Fruit fly (Drosophila melanogaster) whole organism, embryonic: ENCODE measurements around the gene CG16904.

ENCODE experiments used
- Asciz ChIP-seq: fragments of 200-800 bp; sonication (Bioruptor generic); optimal IDR thresholded peaks from 2 replicates; lab custom pipeline; 2017; ENCODE audit warnings: missing biosample characterization, mild to moderate bottlenecking, missing genetic modification characterization, missing genetic modification reagents
- Atf-2 ChIP-seq: fragments of 200-800 bp; sonication (Bioruptor generic); optimal IDR thresholded peaks from 2 replicates; lab custom pipeline; 2016; ENCODE audit warnings: missing biosample characterization, missing genetic modification characterization
- CG10267 ChIP-seq: fragments of 200-800 bp; sonication (Bioruptor generic); optimal IDR thresholded peaks from 2 replicates; lab custom pipeline; 2018; ENCODE audit warnings: missing biosample characterization, mild to moderate bottlenecking, missing genetic modification characterization, moderate library complexity
- CG10321 ChIP-seq: fragments of 200-800 bp; sonication (Bioruptor generic); IDR thresholded peaks from 2 replicates; pipeline ENCODE4 v1.3.6; 2022; ENCODE audit warnings: missing biosample characterization, missing genetic modification characterization
- CG11247 ChIP-seq: fragments of 200-800 bp; sonication (Bioruptor generic); IDR thresholded peaks from 2 replicates; pipeline ENCODE4 v1.3.6; 2022; ENCODE audit warnings: missing biosample characterization, missing genetic modification characterization
- CG12104 ChIP-seq: fragments of 200-800 bp; sonication (Bioruptor generic); optimal IDR thresholded peaks from 3 replicates; lab custom pipeline; 2016; ENCODE audit warnings: missing biosample characterization, missing genetic modification characterization
- CG14860 ChIP-seq: fragments of 200-800 bp; sonication (Bioruptor generic); IDR thresholded peaks from 3 replicates; pipeline ENCODE4 v1.3.6; 2022; ENCODE audit warnings: missing biosample characterization, missing genetic modification characterization; ENCODE audit not compliant: partially characterized antibody
- CG16815 ChIP-seq: fragments of 200-800 bp; sonication (Bioruptor generic); optimal IDR thresholded peaks from 3 replicates; lab custom pipeline; 2017; ENCODE audit warnings: missing biosample characterization, mild to moderate bottlenecking, missing genetic modification characterization
- CG2116 ChIP-seq: fragments of 200-800 bp; sonication (Bioruptor generic); optimal IDR thresholded peaks from 3 replicates; lab custom pipeline; 2018; ENCODE audit warnings: missing biosample characterization, mild to moderate bottlenecking, missing genetic modification characterization
- CG2712 ChIP-seq: fragments of 200-800 bp; optimal IDR thresholded peaks from 3 replicates; lab custom pipeline; 2019; ENCODE audit warnings: missing biosample characterization, mild to moderate bottlenecking, missing genetic modification characterization, moderate library complexity
- CG32772 ChIP-seq: fragments of 200-800 bp; sonication (Bioruptor generic); IDR thresholded peaks from 2 replicates; pipeline ENCODE4 v1.3.6; 2022; ENCODE audit warnings: missing biosample characterization, missing genetic modification characterization
- CG43689 ChIP-seq: fragments of 200-800 bp; sonication (Bioruptor generic); IDR thresholded peaks from 2 replicates; pipeline ENCODE4 v1.3.6; 2022; ENCODE audit warnings: missing biosample characterization, missing genetic modification characterization
- CG5180 ChIP-seq: fragments of 200-800 bp; sonication (Bioruptor generic); optimal IDR thresholded peaks from 3 replicates; lab custom pipeline; 2017; ENCODE audit warnings: missing biosample characterization, missing genetic modification characterization, mild to moderate bottlenecking, moderate library complexity, missing genetic modification reagents
- CG6254 ChIP-seq: fragments of 200-800 bp; sonication (Bioruptor generic); optimal IDR thresholded peaks from 3 replicates; lab custom pipeline; 2017; ENCODE audit warnings: mild to moderate bottlenecking, missing biosample characterization, missing genetic modification reagents, missing genetic modification characterization
- CG6765 ChIP-seq: fragments of 200-800 bp; sonication (Bioruptor generic); optimal IDR thresholded peaks from 3 replicates; lab custom pipeline; 2017; ENCODE audit warnings: missing biosample characterization, mild to moderate bottlenecking, missing genetic modification characterization
- CG6854 ChIP-seq: fragments of 200-800 bp; sonication (Bioruptor generic); optimal IDR thresholded peaks from 3 replicates; lab custom pipeline; 2017; ENCODE audit warnings: missing biosample characterization, mild to moderate bottlenecking, missing genetic modification characterization
- CG9609 ChIP-seq: fragments of 200-800 bp; sonication (Bioruptor generic); optimal IDR thresholded peaks from 3 replicates; lab custom pipeline; 2016; ENCODE audit warnings: missing biosample characterization, missing genetic modification characterization
- CG9797 ChIP-seq: fragments of 200-800 bp; sonication (Bioruptor generic); optimal IDR thresholded peaks from 3 replicates; lab custom pipeline; 2018; ENCODE audit warnings: missing biosample characterization, mild to moderate bottlenecking, missing genetic modification characterization
- Camta ChIP-seq: fragments of 200-800 bp; sonication (Bioruptor generic); optimal IDR thresholded peaks from 2 replicates; lab custom pipeline; 2016; ENCODE audit warnings: missing biosample characterization, missing genetic modification characterization
- D ChIP-seq, 2 experiments: fragments of 200-800 bp in 1 of 2; fragments of >200 bp in 1 of 2; sonication (Bioruptor generic) in 1 of 2; optimal IDR thresholded peaks; 2 replicates in 1 of 2; 3 replicates in 1 of 2; lab custom pipeline; 2017; ENCODE audit warnings: mild to moderate bottlenecking in 1 of 2, missing biosample characterization in 1 of 2, missing genetic modification characterization in 1 of 2, missing genetic modification reagents in 1 of 2
- Deaf1 ChIP-seq: fragments of 200-800 bp; optimal IDR thresholded peaks from 3 replicates; lab custom pipeline; 2019; ENCODE audit warnings: missing biosample characterization, mild to moderate bottlenecking, missing genetic modification characterization, moderate library complexity
- Elba2 ChIP-seq: fragments of 200-800 bp; sonication (Bioruptor generic); optimal IDR thresholded peaks from 3 replicates; lab custom pipeline; 2016; ENCODE audit warnings: missing biosample characterization, missing genetic modification characterization
- H2.0 ChIP-seq: fragments of 200-800 bp; sonication (Bioruptor generic); IDR thresholded peaks from 2 replicates; pipeline ENCODE4 v1.3.6; 2022; ENCODE audit warnings: missing biosample characterization, missing genetic modification characterization
- HLH54F ChIP-seq: fragments of 200-800 bp; sonication (Bioruptor generic); optimal IDR thresholded peaks from 3 replicates; lab custom pipeline; 2016; ENCODE audit warnings: missing biosample characterization, missing genetic modification characterization
- Jarid2 ChIP-seq: fragments of 200-800 bp; sonication (Bioruptor generic); optimal IDR thresholded peaks from 3 replicates; lab custom pipeline; 2017; ENCODE audit warnings: mild to moderate bottlenecking, missing biosample characterization, missing genetic modification reagents, missing genetic modification characterization
- Kr ChIP-seq: fragments of 200-800 bp; sonication (Bioruptor generic); optimal IDR thresholded peaks from 2 replicates; lab custom pipeline; 2017; ENCODE audit warnings: missing biosample characterization, mild to moderate bottlenecking, missing genetic modification characterization
- MESR4 ChIP-seq: fragments of 200-800 bp; sonication (Bioruptor generic); optimal IDR thresholded peaks from 2 replicates; lab custom pipeline; 2018; ENCODE audit warnings: missing biosample characterization, mild to moderate bottlenecking, missing genetic modification characterization, moderate library complexity
- Mes4 ChIP-seq: fragments of 200-800 bp; sonication (Bioruptor generic); optimal IDR thresholded peaks from 2 replicates; lab custom pipeline; 2016; ENCODE audit warnings: missing biosample characterization, missing genetic modification characterization
- Sin3A ChIP-seq: fragments of >200 bp; optimal IDR thresholded peaks from 2 replicates; lab custom pipeline; 2018
- Sox100B ChIP-seq: fragments of 200-800 bp; sonication (Bioruptor generic); optimal IDR thresholded peaks from 3 replicates; lab custom pipeline; 2018; ENCODE audit warnings: missing biosample characterization, mild to moderate bottlenecking, missing genetic modification characterization
- chif ChIP-seq, 2 experiments: fragments of 200-800 bp; sonication (Bioruptor generic); optimal IDR thresholded peaks; 3 replicates each; lab custom pipeline; 2016; ENCODE audit warnings: missing biosample characterization in 2 of 2, missing genetic modification characterization in 2 of 2
- crol ChIP-seq: fragments of 200-800 bp; sonication (Bioruptor generic); IDR thresholded peaks from 2 replicates; pipeline ENCODE4 v1.3.6; 2022; ENCODE audit warnings: missing biosample characterization, missing genetic modification characterization
- disco-r ChIP-seq: fragments of 200-800 bp; sonication (Bioruptor generic); optimal IDR thresholded peaks from 2 replicates; lab custom pipeline; 2016; ENCODE audit warnings: missing biosample characterization, missing genetic modification characterization
- dmrt11E ChIP-seq: fragments of 200-800 bp; sonication (Bioruptor generic); optimal IDR thresholded peaks from 3 replicates; lab custom pipeline; 2018; ENCODE audit warnings: missing biosample characterization, mild to moderate bottlenecking, missing genetic modification characterization, moderate library complexity
- exex ChIP-seq: fragments of 200-800 bp; sonication (Bioruptor generic); optimal IDR thresholded peaks from 4 replicates; lab custom pipeline; 2018; ENCODE audit warnings: missing biosample characterization, mild to moderate bottlenecking, missing genetic modification characterization, moderate library complexity
- eyg ChIP-seq: fragments of 200-800 bp; sonication (Bioruptor generic); optimal IDR thresholded peaks from 3 replicates; lab custom pipeline; 2016; ENCODE audit warnings: missing biosample characterization, missing genetic modification characterization
- ftz-f1 ChIP-seq: fragments of 200-800 bp; sonication (Bioruptor generic); optimal IDR thresholded peaks from 2 replicates; lab custom pipeline; 2016; ENCODE audit warnings: missing biosample characterization, missing genetic modification characterization
- gcm ChIP-seq: fragments of 200-800 bp; sonication (Bioruptor generic); optimal IDR thresholded peaks from 2 replicates; lab custom pipeline; 2019; ENCODE audit warnings: missing biosample characterization, mild to moderate bottlenecking, missing genetic modification characterization, moderate library complexity
- gcm2 ChIP-seq: fragments of 200-800 bp; sonication (Bioruptor generic); optimal IDR thresholded peaks from 2 replicates; lab custom pipeline; 2016; ENCODE audit warnings: missing biosample characterization, missing genetic modification characterization
- lbe ChIP-seq: fragments of 200-800 bp; sonication (Bioruptor generic); optimal IDR thresholded peaks from 2 replicates; lab custom pipeline; 2016; ENCODE audit warnings: missing biosample characterization, mild to moderate bottlenecking, missing genetic modification characterization
- maf-S ChIP-seq: fragments of 200-800 bp; sonication (Bioruptor generic); optimal IDR thresholded peaks from 2 replicates; lab custom pipeline; 2016; ENCODE audit warnings: missing biosample characterization, missing genetic modification characterization
- nerfin-1 ChIP-seq: fragments of 200-800 bp; sonication (Bioruptor generic); optimal IDR thresholded peaks from 3 replicates; lab custom pipeline; 2019; ENCODE audit warnings: missing biosample characterization, mild to moderate bottlenecking, missing genetic modification characterization, moderate library complexity
- nerfin-2 ChIP-seq: fragments of 200-800 bp; sonication (Bioruptor generic); IDR thresholded peaks from 2 replicates; pipeline ENCODE4 v1.3.6; 2022; ENCODE audit warnings: missing biosample characterization, missing genetic modification characterization; ENCODE audit not compliant: partially characterized antibody
- phol ChIP-seq: fragments of 200-800 bp; sonication (Bioruptor generic); optimal IDR thresholded peaks from 3 replicates; lab custom pipeline; 2018; ENCODE audit warnings: missing biosample characterization, mild to moderate bottlenecking, missing genetic modification characterization, moderate library complexity
- repo ChIP-seq: fragments of 200-800 bp; sonication (Bioruptor generic); optimal IDR thresholded peaks from 2 replicates; lab custom pipeline; 2016; ENCODE audit warnings: missing biosample characterization, missing genetic modification characterization
- sc ChIP-seq, 3 experiments: fragments of >200 bp in 2 of 3; fragments of 200-800 bp in 1 of 3; sonication (Bioruptor generic) in 1 of 3; optimal IDR thresholded peaks; 2 replicates in 2 of 3; 3 replicates in 1 of 3; lab custom pipeline; 2017; ENCODE audit warnings: mild to moderate bottlenecking in 1 of 3, missing biosample characterization in 1 of 3, missing genetic modification characterization in 1 of 3, missing genetic modification reagents in 1 of 3
- so ChIP-seq: fragments of 200-800 bp; sonication (Bioruptor generic); IDR thresholded peaks from 3 replicates; pipeline ENCODE4 v1.3.6; 2022; ENCODE audit warnings: missing biosample characterization, missing genetic modification characterization
- sqz ChIP-seq: fragments of 200-800 bp; sonication (Bioruptor generic); optimal IDR thresholded peaks from 3 replicates; lab custom pipeline; 2018; ENCODE audit warnings: missing biosample characterization, mild to moderate bottlenecking, missing genetic modification characterization
- unc-4 ChIP-seq: fragments of 200-800 bp; sonication (Bioruptor generic); IDR thresholded peaks from 2 replicates; pipeline ENCODE4 v1.3.6; 2022; ENCODE audit warnings: missing biosample characterization, missing genetic modification characterization; ENCODE audit not compliant: partially characterized antibody
- zfh2 ChIP-seq: fragments of 200-800 bp; sonication (Bioruptor generic); optimal IDR thresholded peaks from 2 replicates; lab custom pipeline; 2016; ENCODE audit warnings: missing biosample characterization, missing genetic modification characterization

Gene CG16904

DNA sequence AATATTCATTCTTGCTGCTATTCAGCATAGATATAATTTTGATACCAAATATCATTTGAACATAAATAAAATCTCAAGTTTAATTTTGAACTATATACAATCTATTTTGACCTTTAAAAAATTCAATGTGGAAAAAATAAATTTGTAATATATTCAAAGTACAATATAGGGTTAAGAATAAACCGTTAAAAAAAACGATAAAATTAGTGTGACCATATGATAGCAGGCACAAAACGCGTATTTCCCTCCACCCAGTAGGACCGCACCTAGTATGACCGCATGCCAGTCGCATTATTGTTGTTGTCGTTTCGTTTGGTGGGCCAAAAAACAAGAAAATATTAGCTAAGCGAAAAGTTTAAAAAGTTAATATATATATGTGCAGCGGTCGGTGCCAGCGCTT is 23.8 kb downstream of the CG16904 start, which contains the start of gene CG8516 (continued):
- TF ChIP-seq lbe (GFP tag; lab: Kevin White, UChicago): no peak
- no peak for TF ChIP-seq CG10321
- TF ChIP-seq Jarid2: no peak
- TF ChIP-seq sqz (GFP tag; lab: Kevin White, UChicago): no peak
- no peak for TF ChIP-seq disco-r (GFP tag; lab: Kevin White, UChicago)
- TF ChIP-seq nerfin-1: no peak
- no peak for TF ChIP-seq so (GFP tag; lab: Robert Waterston, UW)
- TF ChIP-seq ftz-f1 (GFP tag; lab: Kevin White, UChicago): no peak
- TF ChIP-seq CG5180: no peak
- no peak for TF ChIP-seq HLH54F
- peak; percentile 30 for TF ChIP-seq CG2712
- TF ChIP-seq nerfin-2: no peak
- no peak for TF ChIP-seq dmrt11E
- no peak for TF ChIP-seq D (optimal IDR thresholded peaks at IDR 0.05; lab: Kevin White, UChicago)
- no peak for TF ChIP-seq D (GFP tag; optimal IDR thresholded peaks at IDR 0.05; lab: Kevin White, UChicago)
- TF ChIP-seq Asciz (GFP tag; lab: Kevin White, UChicago): no peak
- TF ChIP-seq chif (GFP tag; optimal IDR thresholded peaks at IDR 0.05; lab: Kevin White, UChicago): no peak
- peak; percentile 42 for TF ChIP-seq phol
- TF ChIP-seq Sin3A (lab: Kevin White, UChicago): peak; percentile 21
- peak; percentile 31 for TF ChIP-seq CG2116 (GFP tag; lab: Kevin White, UChicago)
- no peak for TF ChIP-seq eyg (GFP tag; lab: Kevin White, UChicago)
- no peak for TF ChIP-seq CG14860
- no peak for TF ChIP-seq CG6765 (GFP tag; lab: Kevin White, UChicago)
- TF ChIP-seq CG9609 (GFP tag; lab: Kevin White, UChicago): no peak
- no peak for TF ChIP-seq Sox100B (GFP tag; lab: Kevin White, UChicago)
- TF ChIP-seq CG9797 (GFP tag; lab: Kevin White, UChicago): peak; percentile 93
- TF ChIP-seq Deaf1 (tag; lab: Kevin White, UChicago): no peak
- no peak for TF ChIP-seq Elba2 (GFP tag; lab: Kevin White, UChicago)
- TF ChIP-seq Mes4 (GFP tag; lab: Kevin White, UChicago): no peak
- no peak for TF ChIP-seq Camta
- TF ChIP-seq Atf-2 (GFP tag; lab: Kevin White, UChicago): no peak
- TF ChIP-seq MESR4: peak; percentile 74
- no peak for TF ChIP-seq CG6254
- TF ChIP-seq CG6854 (GFP tag; lab: Kevin White, UChicago): no peak
- 0 out of 2 replicates have a peak, but pooled peaks have one; percentile 24 for TF ChIP-seq CG32772 (GFP tag; lab: Robert Waterston, UW)
- no peak for TF ChIP-seq repo (GFP tag; lab: Kevin White, UChicago)
- TF ChIP-seq CG16815: no peak
- TF ChIP-seq CG12104 (GFP tag; lab: Kevin White, UChicago): no peak
- no peak for TF ChIP-seq H2.0 (GFP tag; lab: Robert Waterston, UW)
- TF ChIP-seq maf-S (GFP tag; lab: Kevin White, UChicago): no peak
- TF ChIP-seq CG11247 (GFP tag; lab: Robert Waterston, UW): no peak
- no peak for TF ChIP-seq Kr (GFP tag; lab: Kevin White, UChicago)
- peak; percentile 20; the same call in 1 of the 2 replicates for TF ChIP-seq unc-4 (GFP tag; lab: Robert Waterston, UW)
- no peak for TF ChIP-seq gcm2
- no peak for TF ChIP-seq zfh2 (GFP tag; lab: Kevin White, UChicago)
- no peak for TF ChIP-seq gcm (GFP tag; lab: Kevin White, UChicago)
- TF ChIP-seq CG10267: peak; percentile 51
- no peak for TF ChIP-seq sc (optimal IDR thresholded peaks at IDR 0.05; lab: Kevin White, UChicago)
- no peak for TF ChIP-seq sc (GFP tag; optimal IDR thresholded peaks at IDR 0.05; lab: Kevin White, UChicago)
- no peak for TF ChIP-seq CG43689 (GFP tag; lab: Robert Waterston, UW)
- no peak for TF ChIP-seq exex
- TF ChIP-seq crol: no peak
